Fruit fly (Drosophila melanogaster) whole organism, adult: Measurements from ENCODE around the gene CheB38a.

ENCODE experiments used
- CG11617 ChIP-seq: fragments of 200-800 bp; sonication (Bioruptor generic); optimal IDR thresholded peaks from 2 replicates; lab custom pipeline; 2017; ENCODE audit warnings: mild to moderate bottlenecking, missing biosample characterization, missing genetic modification reagents, missing genetic modification characterization
- CG12768 ChIP-seq: fragments of 200-800 bp; sonication (Bioruptor generic); optimal IDR thresholded peaks from 2 replicates; lab custom pipeline; 2017; ENCODE audit warnings: missing biosample characterization, missing genetic modification characterization, mild to moderate bottlenecking, moderate library complexity, missing genetic modification reagents
- CG14711 ChIP-seq: fragments of 200-800 bp; sonication (Bioruptor generic); optimal IDR thresholded peaks from 2 replicates; lab custom pipeline; 2018; ENCODE audit warnings: missing biosample characterization, mild to moderate bottlenecking, missing genetic modification characterization, moderate library complexity
- CG33017 ChIP-seq: fragments of 200-800 bp; sonication (Bioruptor generic); optimal IDR thresholded peaks from 2 replicates; lab custom pipeline; 2018; ENCODE audit warnings: missing biosample characterization, mild to moderate bottlenecking, missing genetic modification characterization, moderate library complexity
- CG5204 ChIP-seq: fragments of 200-800 bp; sonication (Bioruptor generic); optimal IDR thresholded peaks from 2 replicates; lab custom pipeline; 2016; ENCODE audit warnings: missing biosample characterization, missing genetic modification characterization
- CG7101 ChIP-seq: fragments of 200-800 bp; sonication (Bioruptor generic); optimal IDR thresholded peaks from 2 replicates; lab custom pipeline; 2018; ENCODE audit warnings: missing biosample characterization, mild to moderate bottlenecking, missing genetic modification characterization, moderate library complexity
- Clk ChIP-seq: fragments of 200-800 bp; sonication (Bioruptor generic); optimal IDR thresholded peaks from 2 replicates; lab custom pipeline; 2017; ENCODE audit warnings: missing biosample characterization, missing genetic modification characterization
- Mnt ChIP-seq: fragments of 200-800 bp; sonication (Bioruptor generic); optimal IDR thresholded peaks from 2 replicates; lab custom pipeline; 2016; ENCODE audit warnings: missing biosample characterization, mild to moderate bottlenecking, missing genetic modification characterization
- cic ChIP-seq: fragments of 200-800 bp; sonication (Bioruptor generic); optimal IDR thresholded peaks from 2 replicates; lab custom pipeline; 2017; ENCODE audit warnings: missing biosample characterization, mild to moderate bottlenecking, missing genetic modification characterization, moderate library complexity
- cnc ChIP-seq, 2 experiments: fragments of >200 bp; optimal IDR thresholded peaks; 2 replicates each; lab custom pipeline; 2017
- kay ChIP-seq: fragments of 200-800 bp; sonication (Bioruptor generic); peaks from one replicate; lab custom pipeline; 2016; ENCODE audit warnings: missing biosample characterization, missing genetic modification characterization, borderline replicate concordance
- pad ChIP-seq: fragments of 200-800 bp; sonication (Bioruptor generic); optimal IDR thresholded peaks from 3 replicates; lab custom pipeline; 2017; ENCODE audit warnings: missing biosample characterization, missing genetic modification characterization, mild to moderate bottlenecking, moderate library complexity, missing genetic modification reagents
- tj ChIP-seq: fragments of 200-800 bp; sonication (Bioruptor generic); optimal IDR thresholded peaks from 3 replicates; lab custom pipeline; 2017; ENCODE audit warnings: missing biosample characterization, mild to moderate bottlenecking, missing genetic modification characterization, moderate library complexity

DNA sequence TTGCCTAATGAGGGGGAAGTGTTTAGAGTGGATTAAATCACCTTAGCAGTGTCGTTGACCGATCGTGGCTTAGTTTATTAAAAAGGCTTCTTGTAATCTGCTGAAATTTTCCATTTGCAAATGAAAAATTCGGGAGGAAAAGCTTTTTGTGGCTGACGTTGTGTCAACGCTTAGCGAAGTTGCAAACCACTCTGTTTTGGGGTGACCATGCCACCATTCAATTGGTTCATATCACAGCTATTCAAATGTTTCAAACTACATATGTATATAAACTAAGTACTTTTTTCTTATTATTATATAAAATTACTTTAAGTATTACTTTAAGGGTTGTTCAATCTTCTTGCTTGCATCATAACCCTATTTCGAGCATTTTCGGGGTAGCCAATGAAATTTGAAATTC lies 33.3 kb upstream of the CheB38a start:
- TF ChIP-seq CG5204 (GFP tag; lab: Kevin White, UChicago) (no peak), cic (GFP tag; lab: Kevin White, UChicago) (no peak), CG14711 (no peak), kay (GFP tag; lab: Kevin White, UChicago) (no peak), CG11617 (GFP tag; lab: Kevin White, UChicago) (no peak), CG33017 (tag; lab: Kevin White, UChicago) (no peak), CG12768 (GFP tag; lab: Kevin White, UChicago) (no peak), cnc (optimal IDR thresholded peaks at IDR 0.05; lab: Kevin White, UChicago) (no peak), tj (no peak), CG7101 (tag; lab: Kevin White, UChicago) (no peak), Clk (GFP tag; lab: Kevin White, UChicago) (no peak), pad (GFP tag; lab: Kevin White, UChicago) (no peak), Mnt (no peak)
